Worm (Caenorhabditis elegans): Measurements from ENCODE around the gene T05A8.3.
"Not testable (repeated sequence)": the region's sequence is repeated elsewhere in the genome, so short reads cannot be mapped to it uniquely, and the experiment has no call there.

DNA sequence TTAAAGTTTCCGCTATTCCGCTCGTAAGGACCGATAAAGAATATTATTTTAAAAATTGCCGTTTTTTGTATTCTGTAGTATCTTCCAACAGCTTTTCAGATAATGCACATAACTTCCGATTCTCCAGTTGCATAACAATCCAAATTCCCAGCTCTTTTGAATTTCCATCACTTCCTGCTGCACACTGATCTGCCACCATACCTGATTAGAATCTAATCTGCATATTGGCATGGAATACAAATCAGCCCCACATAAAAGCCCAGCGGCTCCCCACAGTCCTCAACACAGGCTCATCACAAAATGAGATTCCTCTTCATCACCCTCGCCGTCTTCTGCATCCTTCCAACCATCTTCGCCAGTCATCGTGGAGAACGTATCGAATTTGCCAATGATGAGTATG lies 28.6 kb downstream of the T05A8.3 start, which contains the start of gene nspf-2:
- TF ChIP-seq nhr-11 (tag; optimal IDR thresholded peaks at IDR 0.05); mab-9 (GFP tag; IDR thresholded peaks at IDR 0.05); ztf-4 (tag; optimal IDR thresholded peaks at IDR 0.05); elt-2 (tag; optimal IDR thresholded peaks at IDR 0.05); zag-1 (tag; optimal IDR thresholded peaks at IDR 0.05); ama-1 (optimal IDR thresholded peaks at IDR 0.05): not testable (repeated sequence)

All from whole organism, L1 larva.